Worm (Caenorhabditis elegans) whole organism, young adult: Measurements from ENCODE around the gene hlh-27.
A peak's percentile ranks its signal among the peaks of the same experiment; 100 is the strongest.

Source experiments
- B0019.2 ChIP-seq: fragments of 200-800 bp; sonication (Bioruptor generic); conservative IDR thresholded peaks from 2 replicates; pipeline ENCODE4 v1.3.6; 2022; ENCODE audit warnings: missing genetic modification reagents, missing genetic modification characterization, missing compliant biosample characterization
- B0261.1 ChIP-seq: sonication (generic microtip); optimal IDR thresholded peaks from 2 replicates; lab custom pipeline; 2016; ENCODE audit warnings: mild to moderate bottlenecking, missing genetic modification characterization, moderate library complexity, missing compliant biosample characterization
- F22D6.2 ChIP-seq: sonication (generic microtip); optimal IDR thresholded peaks from 2 replicates; lab custom pipeline; 2016; ENCODE audit warnings: mild to moderate bottlenecking, missing genetic modification characterization, missing compliant biosample characterization
- F39B2.1 ChIP-seq: fragments of 200-800 bp; sonication (Bioruptor generic); IDR thresholded peaks from 2 replicates; pipeline ENCODE4 v1.3.6; 2022; ENCODE audit warnings: missing genetic modification reagents, missing genetic modification characterization, missing compliant biosample characterization
- K11D2.4 ChIP-seq: fragments of 200-800 bp; sonication (Bioruptor generic); IDR thresholded peaks from 2 replicates; pipeline ENCODE4 v1.3.6; 2022; ENCODE audit warnings: missing genetic modification reagents, missing genetic modification characterization, missing compliant biosample characterization
- K12H6.12 ChIP-seq: fragments of 200-800 bp; sonication (Bioruptor generic); optimal IDR thresholded peaks from 2 replicates; lab custom pipeline; 2018; ENCODE audit warnings: mild to moderate bottlenecking, missing genetic modification characterization, missing compliant biosample characterization
- Y53F4B.3 ChIP-seq: fragments of 200-800 bp; sonication (Bioruptor generic); IDR thresholded peaks from 2 replicates; pipeline ENCODE4 v1.3.6; 2022; ENCODE audit warnings: missing genetic modification reagents, missing genetic modification characterization, missing compliant biosample characterization
- aptf-2 ChIP-seq: fragments of 200-800 bp; sonication (Bioruptor generic); conservative IDR thresholded peaks from 2 replicates; pipeline ENCODE4 v1.3.6; 2022; ENCODE audit warnings: missing genetic modification reagents, missing genetic modification characterization, missing compliant biosample characterization
- bed-2 ChIP-seq: fragments of 200-800 bp; sonication (Bioruptor generic); IDR thresholded peaks from 2 replicates; pipeline ENCODE4 v1.3.6; 2022; ENCODE audit warnings: missing genetic modification reagents, missing genetic modification characterization, missing compliant biosample characterization
- ceh-27 ChIP-seq: fragments of 200-800 bp; sonication (Bioruptor generic); optimal IDR thresholded peaks from 2 replicates; lab custom pipeline; 2018; ENCODE audit warnings: mild to moderate bottlenecking, missing genetic modification characterization, moderate library complexity, missing compliant biosample characterization
- ceh-58 ChIP-seq: fragments of 200-800 bp; sonication (Bioruptor generic); IDR thresholded peaks from 2 replicates; pipeline ENCODE4 v1.3.6; 2022; ENCODE audit warnings: missing genetic modification characterization, missing compliant biosample characterization
- ceh-91 ChIP-seq: fragments of 200-800 bp; sonication (Bioruptor generic); IDR thresholded peaks from 2 replicates; pipeline ENCODE4 v1.3.6; 2022; ENCODE audit warnings: missing genetic modification reagents, missing genetic modification characterization, missing compliant biosample characterization
- efl-1 ChIP-seq: fragments of 150-350 bp; optimal IDR thresholded peaks from 2 replicates; lab custom pipeline; 2014; ENCODE audit warnings: missing biosample characterization, missing genetic modification reagents, missing genetic modification characterization
- egrh-3 ChIP-seq: fragments of 200-800 bp; sonication (Bioruptor generic); IDR thresholded peaks from 2 replicates; pipeline ENCODE4 v1.3.6; 2022; ENCODE audit warnings: missing genetic modification reagents, missing genetic modification characterization, missing compliant biosample characterization
- ets-4 ChIP-seq: fragments of 200-800 bp; sonication (Bioruptor generic); optimal IDR thresholded peaks from 2 replicates; lab custom pipeline; 2018; ENCODE audit warnings: mild to moderate bottlenecking, missing genetic modification characterization, missing compliant biosample characterization
- gei-17 ChIP-seq: fragments of 200-800 bp; sonication (Bioruptor generic); optimal IDR thresholded peaks from 2 replicates; lab custom pipeline; 2018; ENCODE audit warnings: mild to moderate bottlenecking, missing genetic modification characterization, missing compliant biosample characterization
- him-1 ChIP-seq: sonication (generic microtip); optimal IDR thresholded peaks from 2 replicates; lab custom pipeline; 2016; ENCODE audit warnings: missing genotype, missing genetic modification reagents, missing genetic modification characterization, missing compliant biosample characterization
- hrde-1 ChIP-seq: sonication (generic microtip); optimal IDR thresholded peaks from 2 replicates; lab custom pipeline; 2016; ENCODE audit warnings: missing genetic modification characterization, mild to moderate bottlenecking, missing compliant biosample characterization, moderate library complexity, missing genotype, missing genetic modification reagents, borderline replicate concordance
- lag-1 ChIP-seq: fragments of 200-800 bp; sonication (Bioruptor generic); IDR thresholded peaks from 2 replicates; pipeline ENCODE4 v1.3.6; 2022; ENCODE audit warnings: missing genetic modification reagents, missing genetic modification characterization, missing compliant biosample characterization
- lir-1 ChIP-seq: fragments of 200-800 bp; sonication (Bioruptor generic); conservative IDR thresholded peaks from 2 replicates; pipeline ENCODE4 v1.3.6; 2022; ENCODE audit warnings: missing genetic modification reagents, missing genetic modification characterization, missing compliant biosample characterization
- lsl-1 ChIP-seq: fragments of 200-800 bp; sonication (Bioruptor generic); optimal IDR thresholded peaks from 2 replicates; lab custom pipeline; 2018; ENCODE audit warnings: mild to moderate bottlenecking, missing genetic modification characterization, moderate library complexity, missing compliant biosample characterization
- lsy-27 ChIP-seq: sonication (generic microtip); optimal IDR thresholded peaks from 2 replicates; lab custom pipeline; 2017; ENCODE audit warnings: missing genetic modification characterization, mild to moderate bottlenecking, missing compliant biosample characterization, antibody characterized with exemption, missing genotype, borderline replicate concordance; ENCODE audit not compliant: insufficient read depth
- madf-8 ChIP-seq: fragments of 200-800 bp; sonication (Bioruptor generic); conservative IDR thresholded peaks from 2 replicates; pipeline ENCODE4 v1.3.6; 2022; ENCODE audit warnings: missing genetic modification reagents, missing genetic modification characterization, missing compliant biosample characterization
- mel-28 ChIP-seq: sonication (generic microtip); optimal IDR thresholded peaks from 2 replicates; lab custom pipeline; 2016; ENCODE audit warnings: borderline replicate concordance, mild to moderate bottlenecking, missing genetic modification characterization, missing compliant biosample characterization
- mxl-1 ChIP-seq: sonication (generic microtip); optimal IDR thresholded peaks from 2 replicates; lab custom pipeline; 2016; ENCODE audit warnings: missing genetic modification characterization, missing compliant biosample characterization
- pha-4 ChIP-seq: fragments of 150-350 bp; sonication (generic microtip); optimal IDR thresholded peaks from 2 replicates; lab custom pipeline; 2014; ENCODE audit warnings: missing biosample characterization, missing genetic modification reagents, missing genetic modification characterization
- rec-8 ChIP-seq, 2 experiments: sonication (generic microtip); optimal IDR thresholded peaks; 2 replicates each; lab custom pipeline; 2016; ENCODE audit warnings: mild to moderate bottlenecking in 2 of 2, missing genetic modification characterization in 2 of 2, missing genetic modification reagents in 2 of 2, missing genotype in 2 of 2, missing biosample characterization in 1 of 2, missing compliant biosample characterization in 1 of 2, moderate library complexity in 1 of 2
- repo-1 ChIP-seq: sonication (generic microtip); optimal IDR thresholded peaks from 2 replicates; lab custom pipeline; 2017; ENCODE audit warnings: mild to moderate bottlenecking, missing genetic modification characterization, missing compliant biosample characterization
- sdz-38 ChIP-seq: sonication (generic microtip); optimal IDR thresholded peaks from 2 replicates; lab custom pipeline; 2016; ENCODE audit warnings: missing genotype, missing genetic modification characterization, missing compliant biosample characterization
- snpc-1.1 ChIP-seq: sonication (generic microtip); optimal IDR thresholded peaks from 2 replicates; lab custom pipeline; 2017; ENCODE audit warnings: missing genetic modification characterization, mild to moderate bottlenecking, missing compliant biosample characterization, antibody characterized with exemption, moderate library complexity, missing genotype, missing genetic modification reagents; ENCODE audit not compliant: insufficient read depth
- snpc-1.3 ChIP-seq: sonication (generic microtip); optimal IDR thresholded peaks from 2 replicates; lab custom pipeline; 2017; ENCODE audit warnings: missing genetic modification characterization, mild to moderate bottlenecking, missing compliant biosample characterization, antibody characterized with exemption, moderate library complexity, missing genotype, missing genetic modification reagents; ENCODE audit not compliant: insufficient read depth
- snpc-4 ChIP-seq, 5 experiments: fragments of 150-350 bp in 1 of 5; sonication (generic microtip) in 4 of 5; optimal IDR thresholded peaks; 2 replicates each; lab custom pipeline; 2014 to 2018; ENCODE audit warnings: missing genetic modification characterization in 5 of 5, missing biosample characterization in 3 of 5, antibody characterized with exemption in 2 of 5, mild to moderate bottlenecking in 2 of 5, missing compliant biosample characterization in 2 of 5, missing genotype in 2 of 5, moderate library complexity in 2 of 5, missing genetic modification reagents in 1 of 5
- sptf-2 ChIP-seq: fragments of 200-800 bp; sonication (Bioruptor generic); optimal IDR thresholded peaks from 2 replicates; lab custom pipeline; 2018; ENCODE audit warnings: mild to moderate bottlenecking, missing genetic modification characterization, missing compliant biosample characterization
- unc-62 ChIP-seq: fragments of 150-350 bp; optimal IDR thresholded peaks from 2 replicates; lab custom pipeline; 2014; ENCODE audit warnings: missing biosample characterization, missing genetic modification reagents, missing genetic modification characterization
- xnd-1 ChIP-seq: sonication (generic microtip); optimal IDR thresholded peaks from 2 replicates; lab custom pipeline; 2016; ENCODE audit warnings: missing genotype, missing genetic modification reagents, missing genetic modification characterization, missing compliant biosample characterization
- zfh-2 ChIP-seq: fragments of 200-800 bp; sonication (Bioruptor generic); conservative IDR thresholded peaks from 2 replicates; pipeline ENCODE4 v1.3.6; 2022; ENCODE audit warnings: missing genetic modification reagents, missing genetic modification characterization, missing compliant biosample characterization
- ztf-28 ChIP-seq: fragments of 200-800 bp; sonication (Bioruptor generic); IDR thresholded peaks from 2 replicates; pipeline ENCODE4 v1.3.6; 2022; ENCODE audit warnings: missing genetic modification reagents, missing genetic modification characterization, missing compliant biosample characterization
- ztf-3 ChIP-seq: fragments of 200-800 bp; sonication (Bioruptor generic); optimal IDR thresholded peaks from 2 replicates; lab custom pipeline; 2018; ENCODE audit warnings: mild to moderate bottlenecking, missing genetic modification characterization, missing compliant biosample characterization

The hlh-27 gene

ce11 chrII:5500986-5501657, 38.9 kb downstream of the hlh-27 start, which contains the start of gene F12A10.8 (continued):
- TF ChIP-seq snpc-1.3 (tag; lab: Kevin White, UChicago) (peak; percentile 1), xnd-1 (tag; lab: Kevin White, UChicago) (peak; percentile 70), madf-8 (GFP tag; lab: Robert Waterston, UW) (peak; percentile 67), unc-62 (GFP tag; lab: Kevin White, UChicago) (no peak)

ce11 chrII:5500470-5500869, 39.5 kb downstream of the hlh-27 start, which contains the start of gene fzy-1:
TSS of gene fzy-1 (plus strand) at chrII:5500770.
- no peak for TF ChIP-seq repo-1
- TF ChIP-seq B0019.2 (GFP tag; lab: Robert Waterston, UW): no peak
- no peak for TF ChIP-seq F22D6.2
- TF ChIP-seq K12H6.12 (tag; lab: Kevin White, UChicago): no peak
- no peak for TF ChIP-seq sdz-38 (tag; lab: Kevin White, UChicago)
- no peak for TF ChIP-seq egrh-3 (GFP tag; lab: Robert Waterston, UW)
- no peak for TF ChIP-seq snpc-4 (GFP tag; optimal IDR thresholded peaks at IDR 0.05; lab: Kevin White, UChicago)
- no peak for TF ChIP-seq snpc-4 (tag; optimal IDR thresholded peaks at IDR 0.05; lab: Kevin White, UChicago)
- TF ChIP-seq gei-17: no peak
- no peak for TF ChIP-seq bed-2
- TF ChIP-seq mel-28 (tag; lab: Kevin White, UChicago): no peak
- no peak for TF ChIP-seq mxl-1 (tag; lab: Kevin White, UChicago)
- TF ChIP-seq B0261.1 (tag; lab: Kevin White, UChicago): no peak
- no peak for TF ChIP-seq madf-8 (GFP tag; lab: Robert Waterston, UW)
- no peak for TF ChIP-seq ztf-28 (GFP tag; lab: Robert Waterston, UW)
- TF ChIP-seq rec-8 (tag; optimal IDR thresholded peaks at IDR 0.05; lab: Kevin White, UChicago): no peak
- TF ChIP-seq zfh-2 (GFP tag; lab: Robert Waterston, UW): no peak
- TF ChIP-seq snpc-1.3 (tag; lab: Kevin White, UChicago): no peak
- TF ChIP-seq snpc-1.1 (tag; lab: Kevin White, UChicago): no peak
- no peak for TF ChIP-seq pha-4 (tag; lab: Kevin White, UChicago)

- TF ChIP-seq lsl-1 (GFP tag; lab: Kevin White, UChicago) (no peak), lir-1 (no peak), efl-1 (no peak), lsy-27 (tag; lab: Kevin White, UChicago) (no peak), lag-1 (GFP tag; lab: Robert Waterston, UW) (no peak), F39B2.1 (GFP tag; lab: Robert Waterston, UW) (no peak), him-1 (tag; lab: Kevin White, UChicago) (no peak), ceh-91 (GFP tag; lab: Robert Waterston, UW) (no peak), ceh-58 (GFP tag; lab: Robert Waterston, UW) (no peak), aptf-2 (GFP tag; lab: Robert Waterston, UW) (no peak), hrde-1 (tag; lab: Kevin White, UChicago) (no peak), ets-4 (GFP tag; lab: Kevin White, UChicago) (no peak), ztf-3 (GFP tag; lab: Kevin White, UChicago) (no peak), Y53F4B.3 (no peak), K11D2.4 (GFP tag; lab: Robert Waterston, UW) (no peak), F22D6.2 (no peak), sptf-2 (GFP tag; lab: Kevin White, UChicago) (no peak), ceh-27 (GFP tag; lab: Kevin White, UChicago) (no peak)
Measured at ce11 chrII:5498156-5498739, 41.8 kb downstream of the hlh-27 start, which contains the start of the genes suex-1 and F12A10.9. TSS of gene suex-1 (minus strand) at chrII:5498256. TSS of gene F12A10.9 (plus strand) at chrII:5498689.
